Worm (Caenorhabditis elegans) whole organism, L4 larva: ENCODE measurements around the gene vps-15.

ENCODE experiments used
- D1046.2 ChIP-seq: fragments of 200-800 bp; sonication (Bioruptor generic); IDR thresholded peaks from 2 replicates; pipeline ENCODE4 v1.3.6; 2022; ENCODE audit warnings: missing genetic modification characterization, missing compliant biosample characterization
- F10B5.3 ChIP-seq: sonication (generic microtip); optimal IDR thresholded peaks from 2 replicates; lab custom pipeline; 2016; ENCODE audit warnings: mild to moderate bottlenecking, missing genetic modification characterization, missing compliant biosample characterization
- R02D3.7 ChIP-seq: fragments of 150-350 bp; sonication (generic microtip); optimal IDR thresholded peaks from 3 replicates; lab custom pipeline; 2014; ENCODE audit warnings: missing biosample characterization, missing genetic modification characterization
- Y5F2A.4 ChIP-seq: fragments of 200-800 bp; sonication (Bioruptor generic); optimal IDR thresholded peaks from 2 replicates; lab custom pipeline; 2018; ENCODE audit warnings: mild to moderate bottlenecking, missing genetic modification characterization, missing compliant biosample characterization
- ZK337.2 ChIP-seq: fragments of 200-800 bp; sonication (Bioruptor generic); IDR thresholded peaks from 2 replicates; pipeline ENCODE4 v1.3.6; 2022; ENCODE audit warnings: missing genetic modification reagents, missing genetic modification characterization, missing compliant biosample characterization
- aha-1 ChIP-seq: fragments of 150-350 bp; peaks from one replicate; lab custom pipeline; 2014; ENCODE audit warnings: missing biosample characterization, missing genetic modification characterization
- ctbp-1 ChIP-seq: fragments of 200-800 bp; sonication (Bioruptor generic); IDR thresholded peaks from 2 replicates; pipeline ENCODE4 v1.3.6; 2022; ENCODE audit warnings: missing genetic modification reagents, missing genetic modification characterization, missing compliant biosample characterization
- daf-12 ChIP-seq: fragments of 150-350 bp; optimal IDR thresholded peaks from 2 replicates; lab custom pipeline; 2014; ENCODE audit warnings: missing biosample characterization, missing genetic modification reagents, missing genetic modification characterization
- dmd-6 ChIP-seq: fragments of 200-800 bp; sonication (Bioruptor generic); IDR thresholded peaks from 2 replicates; pipeline ENCODE4 v1.3.6; 2022; ENCODE audit warnings: missing genetic modification reagents, missing genetic modification characterization, missing compliant biosample characterization
- dmd-8 ChIP-seq: fragments of 200-800 bp; sonication (Bioruptor generic); IDR thresholded peaks from 2 replicates; pipeline ENCODE4 v1.3.6; 2022; ENCODE audit warnings: missing genetic modification characterization, missing compliant biosample characterization
- dmd-9 ChIP-seq: fragments of 200-800 bp; sonication (Bioruptor generic); IDR thresholded peaks from 2 replicates; pipeline ENCODE4 v1.3.6; 2022; ENCODE audit warnings: missing genetic modification reagents, missing genetic modification characterization, missing compliant biosample characterization
- dve-1 ChIP-seq: sonication (generic microtip); optimal IDR thresholded peaks from 2 replicates; lab custom pipeline; 2017; ENCODE audit warnings: antibody characterized with exemption, mild to moderate bottlenecking, missing genetic modification characterization, missing compliant biosample characterization; ENCODE audit not compliant: insufficient read depth
- egl-43 ChIP-seq: fragments of 200-800 bp; sonication (Bioruptor generic); IDR thresholded peaks from 2 replicates; pipeline ENCODE4 v1.3.6; 2022; ENCODE audit warnings: missing genetic modification reagents, missing genetic modification characterization, missing compliant biosample characterization
- fos-1 ChIP-seq: fragments of 150-350 bp; optimal IDR thresholded peaks from 2 replicates; lab custom pipeline; 2014; ENCODE audit warnings: missing biosample characterization, missing genetic modification characterization
- gei-8 ChIP-seq: fragments of 200-800 bp; sonication (Bioruptor generic); optimal IDR thresholded peaks from 2 replicates; lab custom pipeline; 2018; ENCODE audit warnings: mild to moderate bottlenecking, missing genetic modification characterization, missing compliant biosample characterization
- hlh-11 ChIP-seq: fragments of 200-800 bp; sonication (Bioruptor generic); optimal IDR thresholded peaks from 2 replicates; lab custom pipeline; 2018; ENCODE audit warnings: mild to moderate bottlenecking, missing genetic modification characterization, missing compliant biosample characterization
- hlh-30 ChIP-seq: sonication (generic microtip); optimal IDR thresholded peaks from 2 replicates; lab custom pipeline; 2017; ENCODE audit warnings: antibody characterized with exemption, mild to moderate bottlenecking, missing genetic modification characterization, missing compliant biosample characterization; ENCODE audit not compliant: insufficient read depth
- jun-1 ChIP-seq: fragments of 150-350 bp; optimal IDR thresholded peaks from 2 replicates; lab custom pipeline; 2014; ENCODE audit warnings: missing biosample characterization, missing genetic modification reagents, missing genetic modification characterization
- lin-38 ChIP-seq: fragments of 200-800 bp; sonication (Bioruptor generic); IDR thresholded peaks from 2 replicates; pipeline ENCODE4 v1.3.6; 2022; ENCODE audit warnings: missing genetic modification reagents, missing genetic modification characterization, missing compliant biosample characterization
- lir-3 ChIP-seq: sonication (generic microtip); optimal IDR thresholded peaks from 2 replicates; lab custom pipeline; 2016; ENCODE audit warnings: mild to moderate bottlenecking, missing genetic modification characterization, missing compliant biosample characterization
- lsy-2 ChIP-seq, 2 experiments: fragments of 150-350 bp in 1 of 2; sonication (generic microtip) in 1 of 2; optimal IDR thresholded peaks; 2 replicates each; lab custom pipeline; 2014 to 2017; ENCODE audit warnings: missing biosample characterization in 2 of 2, missing genetic modification characterization in 2 of 2
- madf-5 ChIP-seq, 2 experiments: fragments of 200-800 bp; sonication (Bioruptor generic); IDR thresholded peaks; 2 replicates each; pipeline ENCODE4 v1.3.6; 2022; ENCODE audit warnings: missing compliant biosample characterization in 2 of 2, missing genetic modification characterization in 2 of 2
- madf-9 ChIP-seq: fragments of 200-800 bp; sonication (Bioruptor generic); conservative IDR thresholded peaks from 2 replicates; pipeline ENCODE4 v1.3.6; 2022; ENCODE audit warnings: missing genetic modification reagents, missing genetic modification characterization, missing compliant biosample characterization
- mdl-1 ChIP-seq, 2 experiments: fragments of 150-350 bp in 1 of 2; sonication (generic microtip) in 1 of 2; optimal IDR thresholded peaks; 2 replicates each; lab custom pipeline; 2014 to 2017; ENCODE audit warnings: missing biosample characterization in 2 of 2, missing genetic modification characterization in 2 of 2
- mep-1 ChIP-seq: fragments of 150-350 bp; sonication (generic microtip); optimal IDR thresholded peaks from 3 replicates; lab custom pipeline; 2014; ENCODE audit warnings: missing biosample characterization, missing genetic modification characterization
- mxl-3 ChIP-seq: fragments of 200-800 bp; sonication (Bioruptor generic); optimal IDR thresholded peaks from 2 replicates; lab custom pipeline; 2018; ENCODE audit warnings: mild to moderate bottlenecking, missing genetic modification characterization, missing compliant biosample characterization
- nhr-102 ChIP-seq: sonication (generic microtip); optimal IDR thresholded peaks from 2 replicates; lab custom pipeline; 2016; ENCODE audit warnings: mild to moderate bottlenecking, missing genetic modification characterization, moderate library complexity, missing compliant biosample characterization
- nhr-25 ChIP-seq: sonication (generic microtip); optimal IDR thresholded peaks from 2 replicates; lab custom pipeline; 2017; ENCODE audit warnings: missing genetic modification characterization, mild to moderate bottlenecking, missing compliant biosample characterization, antibody characterized with exemption, moderate library complexity, borderline replicate concordance; ENCODE audit not compliant: insufficient read depth
- nhr-28 ChIP-seq: fragments of 150-350 bp; optimal IDR thresholded peaks from 2 replicates; lab custom pipeline; 2014; ENCODE audit warnings: missing biosample characterization, missing genetic modification characterization
- nhr-48 ChIP-seq: sonication (generic microtip); optimal IDR thresholded peaks from 2 replicates; lab custom pipeline; 2016; ENCODE audit warnings: mild to moderate bottlenecking, missing genetic modification characterization, missing compliant biosample characterization
- pha-4 ChIP-seq, 2 experiments: fragments of 150-350 bp in 1 of 2; fragments of 200-800 bp in 1 of 2; sonication (Bioruptor generic) in 1 of 2; IDR thresholded peaks in 1 of 2; optimal IDR thresholded peaks in 1 of 2; 2 replicates each; pipeline versions ENCODE4 v1.3.6 to Lab custom; 2014 to 2022; ENCODE audit warnings: missing genetic modification characterization in 2 of 2, missing genetic modification reagents in 2 of 2, missing biosample characterization in 1 of 2, missing compliant biosample characterization in 1 of 2
- php-3 ChIP-seq: fragments of 200-800 bp; sonication (Bioruptor generic); IDR thresholded peaks from 2 replicates; pipeline ENCODE4 v1.3.6; 2022; ENCODE audit warnings: missing genetic modification reagents, missing genetic modification characterization, missing compliant biosample characterization
- pqm-1 ChIP-seq: sonication (generic microtip); optimal IDR thresholded peaks from 2 replicates; lab custom pipeline; 2017; ENCODE audit warnings: missing biosample characterization, missing genetic modification characterization
- set-16 ChIP-seq: fragments of 200-800 bp; sonication (Bioruptor generic); IDR thresholded peaks from 2 replicates; pipeline ENCODE4 v1.3.6; 2022; ENCODE audit warnings: missing genetic modification reagents, missing genetic modification characterization, missing compliant biosample characterization
- skn-1 ChIP-seq: fragments of 150-350 bp; optimal IDR thresholded peaks from 2 replicates; lab custom pipeline; 2014; ENCODE audit warnings: missing biosample characterization, missing genetic modification characterization
- snpc-4 ChIP-seq: fragments of 150-350 bp; optimal IDR thresholded peaks from 2 replicates; lab custom pipeline; 2014; ENCODE audit warnings: missing biosample characterization, missing genetic modification characterization
- spr-1 ChIP-seq: sonication (generic microtip); optimal IDR thresholded peaks from 2 replicates; lab custom pipeline; 2016; ENCODE audit warnings: mild to moderate bottlenecking, missing genetic modification characterization, missing compliant biosample characterization
- tag-97 ChIP-seq: fragments of 200-800 bp; sonication (Bioruptor generic); IDR thresholded peaks from 2 replicates; pipeline ENCODE4 v1.3.6; 2022; ENCODE audit warnings: missing genetic modification characterization, missing compliant biosample characterization
- unc-62 ChIP-seq, 3 experiments: fragments of 150-350 bp in 1 of 3; sonication (generic microtip); optimal IDR thresholded peaks in 2 of 3; peaks in 1 of 3; 1 replicate in 1 of 3; 2 replicates in 2 of 3; lab custom pipeline; 2014 to 2017; ENCODE audit warnings: missing biosample characterization in 3 of 3, missing genetic modification characterization in 3 of 3, missing genetic modification reagents in 3 of 3, missing genotype in 1 of 3
- zag-1 ChIP-seq: fragments of 150-350 bp; optimal IDR thresholded peaks from 2 replicates; lab custom pipeline; 2014; ENCODE audit warnings: missing biosample characterization, missing genetic modification characterization
- zfp-2 ChIP-seq: sonication (generic microtip); optimal IDR thresholded peaks from 2 replicates; lab custom pipeline; 2016; ENCODE audit warnings: mild to moderate bottlenecking, missing genetic modification characterization, missing compliant biosample characterization

Gene vps-15

DNA sequence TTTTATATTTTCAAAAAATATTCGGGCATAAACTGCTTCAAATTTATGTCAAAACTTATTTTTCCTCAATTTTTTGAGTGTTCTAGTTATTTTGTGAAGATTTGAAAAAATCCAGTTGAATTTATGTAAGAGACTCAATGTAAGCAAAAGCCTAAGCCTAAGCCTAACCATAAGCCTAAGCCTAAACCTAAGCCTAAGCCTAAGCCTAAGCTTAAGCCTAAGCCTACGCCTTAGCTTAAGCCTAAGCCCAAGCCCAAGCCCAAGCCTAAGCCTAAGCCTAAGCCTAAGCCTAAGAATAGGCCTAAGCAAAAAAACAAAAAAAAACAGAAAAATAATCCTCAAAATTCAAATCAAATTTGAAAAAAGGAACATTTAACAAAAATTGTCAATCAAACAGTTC, 14.5 kb upstream of the vps-15 start:
- TF ChIP-seq tag-97 (GFP tag; lab: Robert Waterston, UW), result no peak
- TF ChIP-seq, all 104 proteins: peak for 0

DNA sequence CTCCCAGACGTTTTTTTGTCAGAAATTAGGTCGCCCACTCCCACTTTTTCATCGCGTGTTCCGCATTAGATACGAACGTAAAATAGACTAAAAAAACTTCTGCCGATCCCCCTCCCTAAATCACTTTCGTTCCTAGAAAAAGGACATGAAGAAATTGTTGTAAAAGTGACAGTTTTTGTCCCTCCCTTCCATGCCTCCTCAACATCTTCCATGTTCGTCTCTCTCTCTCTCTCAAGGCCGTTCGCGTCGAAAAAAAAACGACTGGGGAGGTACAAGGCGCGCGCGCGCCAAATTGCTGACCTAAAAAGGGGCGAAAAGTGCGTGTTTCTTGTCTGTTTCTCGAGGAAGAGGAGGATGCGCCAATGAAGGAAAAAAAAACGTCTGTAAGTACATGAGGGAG, 13.1 kb upstream of the vps-15 start:
- peak; percentile 45 for TF ChIP-seq hlh-11 (tag; lab: Kevin White, UChicago)
- peak; percentile 76 for TF ChIP-seq mxl-3 (GFP tag; lab: Kevin White, UChicago)
- no peak for TF ChIP-seq lir-3
- TF ChIP-seq nhr-25 (tag; lab: Kevin White, UChicago), result peak; percentile 93
- TF ChIP-seq dve-1 (tag; lab: Kevin White, UChicago), result peak; percentile 12
- peak; percentile 59 for TF ChIP-seq nhr-28 (tag; lab: Kevin White, UChicago)
- TF ChIP-seq mep-1 (tag; lab: Kevin White, UChicago), result peak; percentile 43
- TF ChIP-seq unc-62 (GFP tag; optimal IDR thresholded peaks at IDR 0.05 in 1 of 2; lab: Kevin White, UChicago), result peak in 1 of 2 experiments; percentile 85
- no peak for TF ChIP-seq unc-62 (tag; optimal IDR thresholded peaks at IDR 0.05; lab: Kevin White, UChicago)
- peak; percentile 17 for TF ChIP-seq nhr-48 (tag; lab: Kevin White, UChicago)
- peak in 1 of 2 experiments; percentile 13 for TF ChIP-seq lsy-2 (tag; optimal IDR thresholded peaks at IDR 0.05; lab: Kevin White, UChicago)
- no peak for TF ChIP-seq madf-5 (GFP tag; IDR thresholded peaks at IDR 0.05; lab: Robert Waterston, UW)
- peak; percentile 42 for TF ChIP-seq hlh-30
- no peak for TF ChIP-seq D1046.2 (GFP tag; lab: Robert Waterston, UW)
- peak in 1 of 2 experiments; percentile 41 for TF ChIP-seq mdl-1 (tag; optimal IDR thresholded peaks at IDR 0.05; lab: Kevin White, UChicago)
- TF ChIP-seq set-16 (GFP tag; lab: Robert Waterston, UW), result peak; percentile 13; the same call in 1 of the 2 replicates
- TF ChIP-seq php-3, result no peak
- 0 out of 2 replicates have a peak, but pooled peaks have one; percentile 12 for TF ChIP-seq dmd-6 (GFP tag; lab: Robert Waterston, UW)

DNA sequence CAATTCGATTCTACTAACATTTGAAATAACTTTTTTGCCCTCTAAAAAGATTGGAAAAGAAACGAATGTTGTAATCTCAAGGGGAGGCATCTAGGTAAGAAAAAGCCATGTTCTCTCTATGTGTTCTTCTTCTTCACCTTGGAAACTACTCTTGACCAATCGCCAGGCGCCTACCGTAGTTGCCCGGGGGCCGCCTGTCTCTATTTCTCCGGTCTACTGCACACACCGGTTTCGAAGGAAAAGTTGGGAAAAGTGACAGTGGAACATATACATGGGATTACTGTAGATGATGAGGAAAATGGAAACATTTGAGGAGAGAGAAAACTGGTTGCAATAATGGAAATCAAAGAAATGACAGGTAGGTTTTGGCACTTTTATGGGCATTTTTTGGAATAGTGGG, 10.8 kb upstream of the vps-15 start:
- no peak for TF ChIP-seq dmd-6 (GFP tag; lab: Robert Waterston, UW)
- TF ChIP-seq R02D3.7 (tag; lab: Kevin White, UChicago), result no peak
- no peak for TF ChIP-seq lin-38 (GFP tag; lab: Robert Waterston, UW)
- no peak for TF ChIP-seq nhr-102 (tag; lab: Kevin White, UChicago)
- TF ChIP-seq tag-97 (GFP tag; lab: Robert Waterston, UW), result no peak
- peak; percentile 33 for TF ChIP-seq nhr-25 (tag; lab: Kevin White, UChicago)
- peak in 1 of 2 experiments; percentile 85 for TF ChIP-seq lsy-2 (tag; optimal IDR thresholded peaks at IDR 0.05; lab: Kevin White, UChicago)
- no peak for TF ChIP-seq gei-8 (GFP tag; lab: Kevin White, UChicago)
- TF ChIP-seq Y5F2A.4 (GFP tag; lab: Kevin White, UChicago), result no peak
- no peak for TF ChIP-seq php-3
- no peak for TF ChIP-seq fos-1 (tag; lab: Kevin White, UChicago)
- no peak for TF ChIP-seq F10B5.3 (tag; lab: Kevin White, UChicago)
- no peak for TF ChIP-seq zfp-2
- no peak for TF ChIP-seq skn-1 (tag; lab: Kevin White, UChicago)
- no peak for TF ChIP-seq zag-1 (tag; lab: Kevin White, UChicago)
- no peak for TF ChIP-seq dmd-9 (GFP tag; lab: Robert Waterston, UW)

DNA sequence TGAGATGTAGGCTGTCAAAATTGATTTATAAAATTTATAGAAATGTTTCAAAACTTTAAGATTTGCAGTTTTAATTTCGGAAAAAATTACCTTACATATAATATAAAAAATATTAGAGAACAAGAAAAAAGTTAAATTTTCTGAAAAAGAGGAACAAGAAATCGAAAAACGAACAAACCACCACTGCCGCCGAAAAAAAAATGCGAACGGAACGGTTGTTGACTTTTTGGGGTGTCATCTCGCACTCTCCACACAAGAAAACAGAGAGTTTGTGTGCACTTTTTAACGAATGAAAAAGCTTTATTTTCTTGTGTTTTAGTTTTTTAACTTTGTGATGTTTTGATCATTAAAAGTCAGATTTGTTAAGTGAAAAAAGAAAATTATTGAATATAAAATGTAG, 9.6 kb upstream of the vps-15 start:
- TF ChIP-seq unc-62 (GFP tag; optimal IDR thresholded peaks at IDR 0.05 in 1 of 2; lab: Kevin White, UChicago) (peak in 1 of 2 experiments; percentile 12), unc-62 (tag; optimal IDR thresholded peaks at IDR 0.05; lab: Kevin White, UChicago) (no peak), aha-1 (peak; percentile 87), pqm-1 (no peak), ZK337.2 (GFP tag; lab: Robert Waterston, UW) (no peak), jun-1 (tag; lab: Kevin White, UChicago) (no peak), madf-9 (GFP tag; lab: Robert Waterston, UW) (no peak), spr-1 (tag; lab: Kevin White, UChicago) (no peak), ctbp-1 (no peak), dmd-6 (GFP tag; lab: Robert Waterston, UW) (no peak), egl-43 (GFP tag; lab: Robert Waterston, UW) (no peak), daf-12 (tag; lab: Kevin White, UChicago) (no peak), pha-4 (GFP tag; IDR thresholded peaks at IDR 0.05; lab: Robert Waterston, UW) (no peak), pha-4 (tag; optimal IDR thresholded peaks at IDR 0.05; lab: Kevin White, UChicago) (peak; percentile 27), snpc-4 (tag; lab: Kevin White, UChicago) (no peak), dmd-8 (GFP tag; lab: Robert Waterston, UW) (no peak)
